Fruit fly (Drosophila melanogaster): ENCODE data around the gene CG7409.

- TF ChIP-seq CG32121 (GFP tag; IDR thresholded peaks at IDR 0.05) (no peak), D1 (tag; optimal IDR thresholded peaks at IDR 0.05) (no peak), CG12605 (GFP tag; IDR thresholded peaks at IDR 0.05) (peak; percentile 9; the same call in 1 of the 2 replicates), CG14655 (GFP tag; optimal IDR thresholded peaks at IDR 0.05) (no peak), EcR (GFP tag; optimal IDR thresholded peaks at IDR 0.05) (no peak)
Observed at dm6 chr3L:7787788-7788406, 33.7 kb downstream of the CG7409 start.

Measured in whole organism, pupa.